Worm (Caenorhabditis elegans) whole organism, young adult: ENCODE results near the gene K01G5.10.

Experiments used
- B0035.1 ChIP-seq: sonication (generic microtip); optimal IDR thresholded peaks from 2 replicates; lab custom pipeline; 2016; ENCODE audit warnings: missing genetic modification characterization, mild to moderate bottlenecking, missing compliant biosample characterization, missing genotype, missing genetic modification reagents
- B0336.3 ChIP-seq: fragments of 200-800 bp; sonication (Bioruptor generic); IDR thresholded peaks from 2 replicates; pipeline ENCODE4 v1.3.6; 2022; ENCODE audit warnings: missing genetic modification characterization, missing compliant biosample characterization
- D2030.7 ChIP-seq: fragments of 200-800 bp; sonication (Bioruptor generic); IDR thresholded peaks from 2 replicates; pipeline ENCODE4 v1.3.6; 2022; ENCODE audit warnings: missing genetic modification reagents, missing genetic modification characterization, missing compliant biosample characterization
- F33H1.4 ChIP-seq: fragments of 200-800 bp; sonication (Bioruptor generic); IDR thresholded peaks from 2 replicates; pipeline ENCODE4 v1.3.6; 2022; ENCODE audit warnings: missing genetic modification reagents, missing genetic modification characterization, missing compliant biosample characterization
- Y79H2A.3 ChIP-seq: fragments of 200-800 bp; sonication (Bioruptor generic); conservative IDR thresholded peaks from 2 replicates; pipeline ENCODE4 v1.3.6; 2022; ENCODE audit warnings: missing genetic modification reagents, missing genetic modification characterization, missing compliant biosample characterization
- Y95B8A.8 ChIP-seq: fragments of 200-800 bp; sonication (Bioruptor generic); IDR thresholded peaks from 2 replicates; pipeline ENCODE4 v1.3.6; 2022; ENCODE audit warnings: missing genetic modification reagents, missing genetic modification characterization, missing compliant biosample characterization
- akir-1 ChIP-seq: fragments of 200-800 bp; sonication (Bioruptor generic); optimal IDR thresholded peaks from 2 replicates; lab custom pipeline; 2018; ENCODE audit warnings: mild to moderate bottlenecking, missing genetic modification characterization, moderate library complexity, missing compliant biosample characterization
- ama-1 ChIP-seq, 3 experiments: fragments of 150-350 bp in 1 of 3; sonication (generic microtip) in 2 of 3; optimal IDR thresholded peaks; 2 replicates each; lab custom pipeline; 2014 to 2018; ENCODE audit warnings: missing biosample characterization in 2 of 3, missing genetic modification characterization in 2 of 3, missing genetic modification reagents in 2 of 3
- athp-1 ChIP-seq: sonication (generic microtip); optimal IDR thresholded peaks from 2 replicates; lab custom pipeline; 2017; ENCODE audit warnings: mild to moderate bottlenecking, missing genetic modification characterization, missing compliant biosample characterization
- attf-6 ChIP-seq: fragments of 200-800 bp; sonication (Bioruptor generic); IDR thresholded peaks from 2 replicates; pipeline ENCODE4 v1.3.6; 2022; ENCODE audit warnings: missing genetic modification reagents, missing genetic modification characterization, missing compliant biosample characterization
- ccch-3 ChIP-seq: fragments of 200-800 bp; sonication (Bioruptor generic); optimal IDR thresholded peaks from 2 replicates; lab custom pipeline; 2018; ENCODE audit warnings: mild to moderate bottlenecking, missing genetic modification characterization, missing compliant biosample characterization
- ceh-100 ChIP-seq: fragments of 200-800 bp; sonication (Bioruptor generic); IDR thresholded peaks from 2 replicates; pipeline ENCODE4 v1.3.6; 2022; ENCODE audit warnings: missing genetic modification reagents, missing genetic modification characterization, missing compliant biosample characterization
- ceh-91 ChIP-seq: fragments of 200-800 bp; sonication (Bioruptor generic); IDR thresholded peaks from 2 replicates; pipeline ENCODE4 v1.3.6; 2022; ENCODE audit warnings: missing genetic modification reagents, missing genetic modification characterization, missing compliant biosample characterization
- chd-7 ChIP-seq: sonication (generic microtip); optimal IDR thresholded peaks from 2 replicates; lab custom pipeline; 2016; ENCODE audit warnings: mild to moderate bottlenecking, missing genetic modification characterization, moderate library complexity, missing compliant biosample characterization
- dox-1 ChIP-seq: fragments of 200-800 bp; sonication (Bioruptor generic); IDR thresholded peaks from 2 replicates; pipeline ENCODE4 v1.3.6; 2022; ENCODE audit warnings: missing genetic modification reagents, missing genetic modification characterization, missing compliant biosample characterization
- dpff-1 ChIP-seq: sonication (generic microtip); optimal IDR thresholded peaks from 2 replicates; lab custom pipeline; 2017; ENCODE audit warnings: mild to moderate bottlenecking, missing genetic modification characterization, missing compliant biosample characterization
- egl-18 ChIP-seq: fragments of 200-800 bp; sonication (Bioruptor generic); IDR thresholded peaks from 2 replicates; pipeline ENCODE4 v1.3.6; 2022; ENCODE audit warnings: missing genetic modification reagents, missing genetic modification characterization, missing compliant biosample characterization
- ekl-4 ChIP-seq: fragments of 200-800 bp; sonication (Bioruptor generic); IDR thresholded peaks from 2 replicates; pipeline ENCODE4 v1.3.6; 2022; ENCODE audit warnings: missing genetic modification reagents, missing genetic modification characterization, missing compliant biosample characterization
- hmg-1.2 ChIP-seq: fragments of 200-800 bp; sonication (Bioruptor generic); IDR thresholded peaks from 2 replicates; pipeline ENCODE4 v1.3.6; 2022; ENCODE audit warnings: missing genetic modification reagents, missing genetic modification characterization, missing compliant biosample characterization
- hsf-1 ChIP-seq: fragments of 200-800 bp; sonication (Bioruptor generic); IDR thresholded peaks from 2 replicates; pipeline ENCODE4 v1.3.6; 2022; ENCODE audit warnings: missing genetic modification reagents, missing genetic modification characterization, missing compliant biosample characterization
- lin-35 ChIP-seq, 3 experiments: fragments of 150-350 bp in 2 of 3; sonication (generic microtip) in 1 of 3; optimal IDR thresholded peaks; 2 replicates each; lab custom pipeline; 2014 to 2018; ENCODE audit warnings: missing biosample characterization in 3 of 3, missing genetic modification characterization in 3 of 3, missing genetic modification reagents in 3 of 3
- lin-54 ChIP-seq: fragments of 200-800 bp; sonication (Bioruptor generic); optimal IDR thresholded peaks from 2 replicates; lab custom pipeline; 2018; ENCODE audit warnings: mild to moderate bottlenecking, missing genetic modification characterization, missing compliant biosample characterization
- lsl-1 ChIP-seq: fragments of 200-800 bp; sonication (Bioruptor generic); optimal IDR thresholded peaks from 2 replicates; lab custom pipeline; 2018; ENCODE audit warnings: mild to moderate bottlenecking, missing genetic modification characterization, moderate library complexity, missing compliant biosample characterization
- lsy-27 ChIP-seq: sonication (generic microtip); optimal IDR thresholded peaks from 2 replicates; lab custom pipeline; 2017; ENCODE audit warnings: missing genetic modification characterization, mild to moderate bottlenecking, missing compliant biosample characterization, antibody characterized with exemption, missing genotype, borderline replicate concordance; ENCODE audit not compliant: insufficient read depth
- madf-10 ChIP-seq: sonication (generic microtip); optimal IDR thresholded peaks from 2 replicates; lab custom pipeline; 2016; ENCODE audit warnings: mild to moderate bottlenecking, missing genetic modification characterization, missing compliant biosample characterization
- madf-3 ChIP-seq: fragments of 200-800 bp; sonication (Bioruptor generic); IDR thresholded peaks from 2 replicates; pipeline ENCODE4 v1.3.6; 2022; ENCODE audit warnings: missing genetic modification reagents, missing genetic modification characterization, missing compliant biosample characterization
- madf-8 ChIP-seq: fragments of 200-800 bp; sonication (Bioruptor generic); conservative IDR thresholded peaks from 2 replicates; pipeline ENCODE4 v1.3.6; 2022; ENCODE audit warnings: missing genetic modification reagents, missing genetic modification characterization, missing compliant biosample characterization
- nfya-1 ChIP-seq: sonication (generic microtip); optimal IDR thresholded peaks from 2 replicates; lab custom pipeline; 2017; ENCODE audit warnings: antibody characterized with exemption, missing compliant biosample characterization, missing genetic modification characterization, borderline replicate concordance; ENCODE audit not compliant: insufficient read depth
- nfya-2 ChIP-seq: fragments of 200-800 bp; sonication (Bioruptor generic); IDR thresholded peaks from 2 replicates; pipeline ENCODE4 v1.3.6; 2022; ENCODE audit warnings: missing genetic modification reagents, missing genetic modification characterization, missing compliant biosample characterization
- nfyb-1 ChIP-seq: fragments of 200-800 bp; sonication (Bioruptor generic); IDR thresholded peaks from 2 replicates; pipeline ENCODE4 v1.3.6; 2022; ENCODE audit warnings: missing genetic modification reagents, missing genetic modification characterization, missing compliant biosample characterization
- nhr-179 ChIP-seq: sonication (generic microtip); optimal IDR thresholded peaks from 2 replicates; lab custom pipeline; 2016; ENCODE audit warnings: mild to moderate bottlenecking, missing genetic modification characterization, missing compliant biosample characterization
- nhr-27 ChIP-seq: fragments of 200-800 bp; sonication (Bioruptor generic); optimal IDR thresholded peaks from 2 replicates; lab custom pipeline; 2018; ENCODE audit warnings: mild to moderate bottlenecking, missing genetic modification characterization, moderate library complexity, missing compliant biosample characterization
- nhr-80 ChIP-seq: sonication (generic microtip); optimal IDR thresholded peaks from 2 replicates; lab custom pipeline; 2016; ENCODE audit warnings: missing genetic modification characterization, missing compliant biosample characterization
- pha-4 ChIP-seq: fragments of 150-350 bp; sonication (generic microtip); optimal IDR thresholded peaks from 2 replicates; lab custom pipeline; 2014; ENCODE audit warnings: missing biosample characterization, missing genetic modification reagents, missing genetic modification characterization
- rcor-1 ChIP-seq: fragments of 200-800 bp; sonication (Bioruptor generic); IDR thresholded peaks from 2 replicates; pipeline ENCODE4 v1.3.6; 2022; ENCODE audit warnings: missing genetic modification reagents, missing genetic modification characterization, missing compliant biosample characterization
- repo-1 ChIP-seq: sonication (generic microtip); optimal IDR thresholded peaks from 2 replicates; lab custom pipeline; 2017; ENCODE audit warnings: mild to moderate bottlenecking, missing genetic modification characterization, missing compliant biosample characterization
- rpc-1 ChIP-seq, 2 experiments: fragments of 150-350 bp in 1 of 2; sonication (generic microtip) in 1 of 2; optimal IDR thresholded peaks; 2 replicates each; lab custom pipeline; 2014 to 2018; ENCODE audit warnings: missing biosample characterization in 1 of 2, missing genetic modification characterization in 1 of 2, missing genetic modification reagents in 1 of 2, missing genotype in 1 of 2
- sea-2 ChIP-seq: fragments of 200-800 bp; sonication (Bioruptor generic); IDR thresholded peaks from 2 replicates; pipeline ENCODE4 v1.3.6; 2022; ENCODE audit warnings: missing genetic modification characterization, missing compliant biosample characterization
- snpc-1.1 ChIP-seq: sonication (generic microtip); optimal IDR thresholded peaks from 2 replicates; lab custom pipeline; 2017; ENCODE audit warnings: missing genetic modification characterization, mild to moderate bottlenecking, missing compliant biosample characterization, antibody characterized with exemption, moderate library complexity, missing genotype, missing genetic modification reagents; ENCODE audit not compliant: insufficient read depth
- snpc-1.3 ChIP-seq: sonication (generic microtip); optimal IDR thresholded peaks from 2 replicates; lab custom pipeline; 2017; ENCODE audit warnings: missing genetic modification characterization, mild to moderate bottlenecking, missing compliant biosample characterization, antibody characterized with exemption, moderate library complexity, missing genotype, missing genetic modification reagents; ENCODE audit not compliant: insufficient read depth
- snpc-4 ChIP-seq, 5 experiments: fragments of 150-350 bp in 1 of 5; sonication (generic microtip) in 4 of 5; optimal IDR thresholded peaks; 2 replicates each; lab custom pipeline; 2014 to 2018; ENCODE audit warnings: missing genetic modification characterization in 5 of 5, missing biosample characterization in 3 of 5, antibody characterized with exemption in 2 of 5, mild to moderate bottlenecking in 2 of 5, missing compliant biosample characterization in 2 of 5, missing genotype in 2 of 5, moderate library complexity in 2 of 5, missing genetic modification reagents in 1 of 5
- somi-1 ChIP-seq: fragments of 200-800 bp; sonication (Bioruptor generic); optimal IDR thresholded peaks from 2 replicates; lab custom pipeline; 2018; ENCODE audit warnings: mild to moderate bottlenecking, missing genetic modification characterization, missing compliant biosample characterization
- tbp1 ChIP-seq: fragments of 200-800 bp; sonication (Bioruptor generic); optimal IDR thresholded peaks from 2 replicates; lab custom pipeline; 2018; ENCODE audit warnings: mild to moderate bottlenecking, missing genetic modification characterization, missing compliant biosample characterization
- tlf-1 ChIP-seq: fragments of 200-800 bp; sonication (Bioruptor generic); optimal IDR thresholded peaks from 2 replicates; lab custom pipeline; 2018; ENCODE audit warnings: mild to moderate bottlenecking, missing genetic modification characterization, missing compliant biosample characterization
- xnd-1 ChIP-seq: sonication (generic microtip); optimal IDR thresholded peaks from 2 replicates; lab custom pipeline; 2016; ENCODE audit warnings: missing genotype, missing genetic modification reagents, missing genetic modification characterization, missing compliant biosample characterization
- ztf-3 ChIP-seq: fragments of 200-800 bp; sonication (Bioruptor generic); optimal IDR thresholded peaks from 2 replicates; lab custom pipeline; 2018; ENCODE audit warnings: mild to moderate bottlenecking, missing genetic modification characterization, missing compliant biosample characterization

Gene K01G5.10

ce11 chrIII:10807236-10807635 is 48.9 kb upstream of the K01G5.10 start:
- TF ChIP-seq dpff-1 (no peak), ceh-100 (GFP tag; lab: Robert Waterston, UW) (peak; percentile 75), rcor-1 (GFP tag; lab: Robert Waterston, UW) (peak; percentile 72), nfyb-1 (peak; percentile 59; the same call in 1 of the 2 replicates), egl-18 (no peak), hmg-1.2 (GFP tag; lab: Robert Waterston, UW) (peak; percentile 57; the same call in 1 of the 2 replicates), nhr-80 (tag; lab: Kevin White, UChicago) (no peak), nfya-1 (tag; lab: Kevin White, UChicago) (no peak), tlf-1 (GFP tag; lab: Kevin White, UChicago) (peak; percentile 89), attf-6 (GFP tag; lab: Robert Waterston, UW) (0 out of 2 replicates have a peak, but pooled peaks have one; percentile 43), B0035.1 (tag; lab: Kevin White, UChicago) (no peak), snpc-1.1 (tag; lab: Kevin White, UChicago) (peak; percentile 38), ama-1 (optimal IDR thresholded peaks at IDR 0.05; lab: Kevin White, UChicago) (no peak), ama-1 (GFP tag; optimal IDR thresholded peaks at IDR 0.05; lab: Kevin White, UChicago) (no peak), somi-1 (GFP tag; lab: Kevin White, UChicago) (no peak), nhr-179 (tag; lab: Kevin White, UChicago) (no peak), snpc-4 (GFP tag; optimal IDR thresholded peaks at IDR 0.05; lab: Kevin White, UChicago) (no peak), snpc-4 (tag; optimal IDR thresholded peaks at IDR 0.05; lab: Kevin White, UChicago) (peak in 1 of 4 experiments; percentile 37), ztf-3 (no peak), xnd-1 (peak; percentile 97), D2030.7 (GFP tag; lab: Robert Waterston, UW) (peak; percentile 96), chd-7 (no peak), sea-2 (GFP tag; lab: Robert Waterston, UW) (no peak), nfya-2 (GFP tag; lab: Robert Waterston, UW) (no peak), lin-35 (GFP tag; optimal IDR thresholded peaks at IDR 0.05; lab: Kevin White, UChicago) (peak in 1 of 3 experiments; percentile 84), nhr-27 (tag; lab: Kevin White, UChicago) (no peak), madf-3 (peak; percentile 90; the same call in 1 of the 2 replicates), Y79H2A.3 (GFP tag; lab: Robert Waterston, UW) (peak; percentile 69; the same call in 1 of the 2 replicates), hsf-1 (GFP tag; lab: Robert Waterston, UW) (peak; percentile 99), Y95B8A.8 (peak; percentile 80; the same call in 1 of the 2 replicates), lsl-1 (peak; percentile 75), ceh-91 (GFP tag; lab: Robert Waterston, UW) (peak; percentile 92), pha-4 (no peak), madf-8 (GFP tag; lab: Robert Waterston, UW) (peak; percentile 98), madf-10 (tag; lab: Kevin White, UChicago) (no peak), akir-1 (GFP tag; lab: Kevin White, UChicago) (no peak), F33H1.4 (GFP tag; lab: Robert Waterston, UW) (peak; percentile 85), lsy-27 (tag; lab: Kevin White, UChicago) (no peak), snpc-1.3 (tag; lab: Kevin White, UChicago) (peak; percentile 21), rpc-1 (optimal IDR thresholded peaks at IDR 0.05; lab: Kevin White, UChicago) (peak; percentile 3), rpc-1 (tag; optimal IDR thresholded peaks at IDR 0.05; lab: Kevin White, UChicago) (no peak), athp-1 (tag; lab: Kevin White, UChicago) (no peak), lin-54 (GFP tag; lab: Kevin White, UChicago) (peak; percentile 73), ccch-3 (GFP tag; lab: Kevin White, UChicago) (no peak), dox-1 (GFP tag; lab: Robert Waterston, UW) (no peak; the same call in 1 of the 2 replicates), repo-1 (tag; lab: Kevin White, UChicago) (no peak), tbp1 (peak; percentile 41), B0336.3 (GFP tag; lab: Robert Waterston, UW) (no peak), ekl-4 (GFP tag; lab: Robert Waterston, UW) (no peak; the same call in 1 of the 2 replicates)
